Fruit fly (Drosophila melanogaster) whole organism, prepupa: ENCODE measurements around the gene CG42571.

Experiments
- Blimp-1 ChIP-seq: fragments of 200-800 bp; sonication (Bioruptor generic); optimal IDR thresholded peaks from 3 replicates; lab custom pipeline; 2017; ENCODE audit warnings: missing biosample characterization, missing genetic modification characterization, mild to moderate bottlenecking, moderate library complexity, missing genetic modification reagents
- CG11762 ChIP-seq: fragments of 200-800 bp; sonication (Bioruptor generic); optimal IDR thresholded peaks from 3 replicates; lab custom pipeline; 2016; ENCODE audit warnings: missing biosample characterization, missing genetic modification characterization; ENCODE audit not compliant: insufficient read depth
- CG11902 ChIP-seq: fragments of 200-800 bp; sonication (Bioruptor generic); optimal IDR thresholded peaks from 3 replicates; lab custom pipeline; 2016; ENCODE audit warnings: missing biosample characterization, missing genetic modification characterization
- CG15336 ChIP-seq: fragments of 200-800 bp; sonication (Bioruptor generic); IDR thresholded peaks from 2 replicates; pipeline ENCODE4 v1.3.6; 2022; ENCODE audit warnings: missing biosample characterization, missing genetic modification characterization
- CG1621 ChIP-seq: fragments of 200-800 bp; sonication (Bioruptor generic); optimal IDR thresholded peaks from 3 replicates; lab custom pipeline; 2018; ENCODE audit warnings: missing biosample characterization, mild to moderate bottlenecking, missing genetic modification characterization
- CG16779 ChIP-seq: fragments of 200-800 bp; sonication (Bioruptor generic); optimal IDR thresholded peaks from 3 replicates; lab custom pipeline; 2017; ENCODE audit warnings: missing biosample characterization, mild to moderate bottlenecking, missing genetic modification characterization
- CG3032 ChIP-seq: fragments of 200-800 bp; optimal IDR thresholded peaks from 2 replicates; lab custom pipeline; 2019; ENCODE audit warnings: missing biosample characterization, mild to moderate bottlenecking, missing genetic modification characterization, moderate library complexity
- CG31627 ChIP-seq: fragments of 200-800 bp; sonication (Bioruptor generic); optimal IDR thresholded peaks from 3 replicates; lab custom pipeline; 2016; ENCODE audit warnings: missing biosample characterization, missing genetic modification characterization
- CG32006 ChIP-seq: fragments of 200-800 bp; sonication (Bioruptor generic); optimal IDR thresholded peaks from 3 replicates; lab custom pipeline; 2017; ENCODE audit warnings: missing biosample characterization, mild to moderate bottlenecking, missing genetic modification characterization
- CG34406 ChIP-seq: fragments of 200-800 bp; sonication (Bioruptor generic); optimal IDR thresholded peaks from 3 replicates; lab custom pipeline; 2016; ENCODE audit warnings: missing biosample characterization, missing genetic modification characterization
- CG3919 ChIP-seq: fragments of 200-800 bp; sonication (Bioruptor generic); optimal IDR thresholded peaks from 3 replicates; lab custom pipeline; 2016; ENCODE audit warnings: missing biosample characterization, missing genetic modification characterization
- CG4318 ChIP-seq: fragments of 200-800 bp; sonication (Bioruptor generic); optimal IDR thresholded peaks from 3 replicates; lab custom pipeline; 2017; ENCODE audit warnings: missing biosample characterization, mild to moderate bottlenecking, missing genetic modification characterization
- CG6163 ChIP-seq: fragments of 200-800 bp; sonication (Bioruptor generic); IDR thresholded peaks from 3 replicates; pipeline ENCODE4 v1.3.6; 2022; ENCODE audit warnings: missing biosample characterization, missing genetic modification characterization
- CG6276 ChIP-seq: fragments of 200-800 bp; sonication (Bioruptor generic); optimal IDR thresholded peaks from 2 replicates; lab custom pipeline; 2017; ENCODE audit warnings: missing biosample characterization, mild to moderate bottlenecking, missing genetic modification characterization
- CG6792 ChIP-seq: fragments of 200-800 bp; sonication (Bioruptor generic); optimal IDR thresholded peaks from 3 replicates; lab custom pipeline; 2016; ENCODE audit warnings: missing biosample characterization, missing genetic modification characterization
- CG6808 ChIP-seq: fragments of 200-800 bp; sonication (Bioruptor generic); optimal IDR thresholded peaks from 3 replicates; lab custom pipeline; 2017; ENCODE audit warnings: missing biosample characterization, missing genetic modification characterization, mild to moderate bottlenecking, moderate library complexity, missing genetic modification reagents
- CG7368 ChIP-seq: fragments of 200-800 bp; sonication (Bioruptor generic); optimal IDR thresholded peaks from 3 replicates; lab custom pipeline; 2016; ENCODE audit warnings: missing biosample characterization, missing genetic modification characterization
- CG8119 ChIP-seq: fragments of 200-800 bp; sonication (Bioruptor generic); IDR thresholded peaks from 3 replicates; pipeline ENCODE4 v1.3.6; 2022; ENCODE audit warnings: missing biosample characterization, missing genetic modification characterization
- CG8319 ChIP-seq: fragments of 200-800 bp; sonication (Bioruptor generic); optimal IDR thresholded peaks from 3 replicates; lab custom pipeline; 2016; ENCODE audit warnings: missing biosample characterization, missing genetic modification characterization
- CG8632 ChIP-seq: fragments of 200-800 bp; sonication (Bioruptor generic); optimal IDR thresholded peaks from 3 replicates; lab custom pipeline; 2016; ENCODE audit warnings: missing biosample characterization, missing genetic modification characterization
- CG9139 ChIP-seq: fragments of 200-800 bp; sonication (Bioruptor generic); optimal IDR thresholded peaks from 3 replicates; lab custom pipeline; 2017; ENCODE audit warnings: missing biosample characterization, mild to moderate bottlenecking, missing genetic modification characterization
- Eip75B ChIP-seq: fragments of 200-800 bp; sonication (Bioruptor generic); optimal IDR thresholded peaks from 3 replicates; lab custom pipeline; 2016; ENCODE audit warnings: missing biosample characterization, missing genetic modification characterization
- Eip78C ChIP-seq: fragments of 200-800 bp; sonication (Bioruptor generic); peaks from one replicate; lab custom pipeline; 2016; ENCODE audit warnings: missing biosample characterization, missing genetic modification characterization
- Eip93F ChIP-seq: fragments of 200-800 bp; sonication (Bioruptor generic); optimal IDR thresholded peaks from 2 replicates; lab custom pipeline; 2016; ENCODE audit warnings: missing biosample characterization, mild to moderate bottlenecking, missing genetic modification characterization
- Ets21C ChIP-seq: fragments of 200-800 bp; sonication (Bioruptor generic); optimal IDR thresholded peaks from 3 replicates; lab custom pipeline; 2016; ENCODE audit warnings: missing biosample characterization, missing genetic modification characterization
- Ets96B ChIP-seq: fragments of 200-800 bp; optimal IDR thresholded peaks from 2 replicates; lab custom pipeline; 2019; ENCODE audit warnings: missing biosample characterization, mild to moderate bottlenecking, missing genetic modification characterization, moderate library complexity
- Gug ChIP-seq: fragments of 200-800 bp; sonication (Bioruptor generic); IDR thresholded peaks from 2 replicates; pipeline ENCODE4 v1.3.6; 2022; ENCODE audit warnings: missing biosample characterization, missing genetic modification characterization
- Hr38 ChIP-seq: sonication (Bioruptor generic); optimal IDR thresholded peaks from 2 replicates; lab custom pipeline; 2016; ENCODE audit warnings: missing biosample characterization, missing genetic modification characterization
- Hr39 ChIP-seq: fragments of 200-800 bp; sonication (Bioruptor generic); optimal IDR thresholded peaks from 2 replicates; lab custom pipeline; 2016; ENCODE audit warnings: missing biosample characterization, missing genetic modification characterization
- Lpt ChIP-seq: fragments of 200-800 bp; sonication (Bioruptor generic); optimal IDR thresholded peaks from 3 replicates; lab custom pipeline; 2016; ENCODE audit warnings: missing biosample characterization, missing genetic modification characterization
- Smox ChIP-seq: fragments of 200-800 bp; sonication (Bioruptor generic); optimal IDR thresholded peaks from 3 replicates; lab custom pipeline; 2016; ENCODE audit warnings: missing biosample characterization, missing genetic modification characterization
- Sox102F ChIP-seq: fragments of 200-800 bp; sonication (Bioruptor generic); optimal IDR thresholded peaks from 2 replicates; lab custom pipeline; 2016; ENCODE audit warnings: missing biosample characterization, mild to moderate bottlenecking, missing genetic modification characterization
- Sox14 ChIP-seq: fragments of 200-800 bp; sonication (Bioruptor generic); optimal IDR thresholded peaks from 3 replicates; lab custom pipeline; 2016; ENCODE audit warnings: missing biosample characterization, missing genetic modification characterization
- Sox15 ChIP-seq: fragments of 200-800 bp; sonication (Bioruptor generic); optimal IDR thresholded peaks from 3 replicates; lab custom pipeline; 2016; ENCODE audit warnings: missing biosample characterization, missing genetic modification characterization
- achi ChIP-seq: fragments of 200-800 bp; sonication (Bioruptor generic); optimal IDR thresholded peaks from 3 replicates; lab custom pipeline; 2016; ENCODE audit warnings: missing biosample characterization, missing genetic modification characterization
- acj6 ChIP-seq: fragments of 200-800 bp; sonication (Bioruptor generic); optimal IDR thresholded peaks from 3 replicates; lab custom pipeline; 2016; ENCODE audit warnings: missing biosample characterization, missing genetic modification characterization
- cyc ChIP-seq: fragments of 200-800 bp; sonication (Bioruptor generic); optimal IDR thresholded peaks from 3 replicates; lab custom pipeline; 2016; ENCODE audit warnings: missing biosample characterization, missing genetic modification characterization
- dsx ChIP-seq: fragments of 200-800 bp; optimal IDR thresholded peaks from 3 replicates; lab custom pipeline; 2019; ENCODE audit warnings: missing biosample characterization, mild to moderate bottlenecking, missing genetic modification characterization, moderate library complexity; ENCODE audit not compliant: poor library complexity, severe bottlenecking
- eg ChIP-seq: fragments of 200-800 bp; sonication (Bioruptor generic); IDR thresholded peaks from 3 replicates; pipeline ENCODE4 v1.3.6; 2022; ENCODE audit warnings: missing biosample characterization, missing genetic modification characterization
- fd59A ChIP-seq: fragments of 200-800 bp; sonication (Bioruptor generic); optimal IDR thresholded peaks from 2 replicates; lab custom pipeline; 2017; ENCODE audit warnings: missing biosample characterization, mild to moderate bottlenecking, missing genetic modification characterization, missing genetic modification reagents
- fd85E ChIP-seq: fragments of 200-800 bp; sonication (Bioruptor generic); optimal IDR thresholded peaks from 3 replicates; lab custom pipeline; 2016; ENCODE audit warnings: missing biosample characterization, missing genetic modification characterization
- fkh ChIP-seq: fragments of 200-800 bp; sonication (Bioruptor generic); optimal IDR thresholded peaks from 3 replicates; lab custom pipeline; 2017; ENCODE audit warnings: missing biosample characterization, mild to moderate bottlenecking, missing genetic modification characterization, moderate library complexity
- net ChIP-seq: fragments of 200-800 bp; sonication (Bioruptor generic); optimal IDR thresholded peaks from 3 replicates; lab custom pipeline; 2016; ENCODE audit warnings: missing biosample characterization, missing genetic modification characterization
- pdm3 ChIP-seq: fragments of 200-800 bp; sonication (Bioruptor generic); optimal IDR thresholded peaks from 3 replicates; lab custom pipeline; 2016; ENCODE audit warnings: missing biosample characterization, missing genetic modification characterization
- salr ChIP-seq, 2 experiments: fragments of 200-800 bp; sonication (Bioruptor generic); optimal IDR thresholded peaks; 3 replicates each; lab custom pipeline; 2016 to 2018; ENCODE audit warnings: missing biosample characterization in 2 of 2, missing genetic modification characterization in 2 of 2, mild to moderate bottlenecking in 1 of 2
- spab ChIP-seq: fragments of 200-800 bp; sonication (Bioruptor generic); optimal IDR thresholded peaks from 2 replicates; lab custom pipeline; 2017; ENCODE audit warnings: missing biosample characterization, mild to moderate bottlenecking, missing genetic modification characterization, missing genetic modification reagents
- svp ChIP-seq: fragments of 200-800 bp; sonication (Bioruptor generic); peaks from one replicate; lab custom pipeline; 2016; ENCODE audit warnings: missing biosample characterization, missing genetic modification characterization
- topi ChIP-seq: fragments of 200-800 bp; sonication (Bioruptor generic); optimal IDR thresholded peaks from 3 replicates; lab custom pipeline; 2016; ENCODE audit warnings: missing biosample characterization, missing genetic modification characterization

CG42571 gene

DNA sequence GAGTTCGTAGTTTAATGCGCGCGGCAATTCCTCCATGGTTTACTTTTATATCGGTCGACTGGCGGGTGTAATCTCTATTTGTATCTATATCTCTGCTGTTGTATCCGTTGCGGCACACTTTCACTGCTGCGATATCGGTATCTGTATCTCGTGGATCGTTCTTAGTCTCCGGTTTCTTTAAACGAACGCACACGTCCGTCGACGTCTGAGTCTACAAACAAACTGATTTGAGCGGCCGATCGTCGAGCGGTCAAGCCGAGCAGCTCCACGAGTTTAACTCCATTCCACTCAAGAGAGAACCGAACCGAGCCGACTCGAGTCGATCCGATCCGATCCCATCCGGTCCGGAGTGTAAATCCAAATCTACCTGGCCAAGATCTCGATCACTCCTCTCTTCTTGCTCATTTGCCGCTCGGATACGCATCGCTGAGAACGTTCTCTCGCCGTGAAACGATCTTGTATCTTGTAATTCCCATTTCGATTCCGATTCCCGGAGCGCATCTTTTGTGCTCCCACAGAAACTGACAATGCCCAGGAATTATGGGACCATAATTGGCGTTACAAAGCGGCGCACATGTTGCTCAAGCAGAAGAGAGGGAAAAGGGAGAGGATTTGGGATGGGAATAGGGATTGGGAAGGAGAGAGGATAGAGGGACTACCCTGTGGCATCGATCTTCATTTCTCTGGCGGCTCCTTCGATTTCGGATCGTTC lies 16.5 kb upstream of the CG42571 start, which contains the start of gene comm2 (continued):
- peak; percentile 48; the same call in 1 of the 3 replicates for TF ChIP-seq eg (GFP tag; lab: Robert Waterston, UW)
- no peak for TF ChIP-seq Hr38

DNA sequence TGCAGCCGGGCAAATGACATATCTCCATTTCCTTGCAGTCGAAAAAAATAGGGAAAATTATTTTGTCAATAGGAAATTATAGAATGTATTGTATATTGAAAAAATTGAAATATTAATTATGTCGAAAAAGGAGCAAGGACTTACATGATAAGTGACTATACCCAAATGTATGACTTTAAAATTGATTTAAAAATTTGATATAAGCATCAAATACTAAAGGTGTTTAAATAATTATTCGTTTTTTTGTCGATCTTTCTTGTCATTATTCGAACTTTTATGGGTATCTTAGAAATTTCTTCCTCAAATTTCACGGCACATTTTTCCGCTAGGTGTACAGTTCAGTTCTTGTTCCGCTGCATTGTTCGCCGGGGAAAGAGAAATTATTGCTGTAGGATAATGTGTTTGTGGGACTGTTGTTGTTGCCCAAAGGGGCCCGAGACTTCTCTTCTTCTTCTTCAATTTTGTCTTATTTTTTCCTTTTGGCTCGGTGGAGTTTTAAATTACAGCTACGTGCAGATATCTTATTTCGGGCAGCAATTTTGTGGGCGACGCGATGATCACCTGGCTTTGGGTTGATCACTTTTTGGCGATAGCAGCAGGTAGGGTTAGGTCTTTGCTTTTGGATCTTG lies 15.8 kb upstream of the CG42571 start:
- TF ChIP-seq pdm3 (GFP tag; lab: Kevin White, UChicago) = peak; percentile 75
- TF ChIP-seq Blimp-1 (GFP tag; lab: Kevin White, UChicago) = peak; percentile 61
- peak; percentile 46 for TF ChIP-seq CG11762 (GFP tag; lab: Kevin White, UChicago)
- no peak for TF ChIP-seq Gug (GFP tag; lab: Robert Waterston, UW)
- TF ChIP-seq Eip93F = no peak
- peak; percentile 20 to 83 for TF ChIP-seq salr (GFP tag; optimal IDR thresholded peaks at IDR 0.05; lab: Kevin White, UChicago)
- no peak for TF ChIP-seq CG1621
- peak; percentile 87 for TF ChIP-seq topi (GFP tag; lab: Kevin White, UChicago)
- peak; percentile 81 for TF ChIP-seq Sox14 (GFP tag; lab: Kevin White, UChicago)
- no peak for TF ChIP-seq CG6276 (GFP tag; lab: Kevin White, UChicago)
- peak; percentile 76 for TF ChIP-seq Hr39
- TF ChIP-seq CG7368 (GFP tag; lab: Kevin White, UChicago) = no peak
- no peak for TF ChIP-seq Lpt (GFP tag; lab: Kevin White, UChicago)
- peak; percentile 5 for TF ChIP-seq CG4318 (GFP tag; lab: Kevin White, UChicago)
- peak; percentile 59 for TF ChIP-seq dsx
- TF ChIP-seq Hr38 = no peak
- TF ChIP-seq fkh = no peak
- TF ChIP-seq CG3919 = peak; percentile 59
- peak; percentile 59 for TF ChIP-seq CG32006 (GFP tag; lab: Kevin White, UChicago)
- peak; percentile 89 for TF ChIP-seq Smox (GFP tag; lab: Kevin White, UChicago)
- TF ChIP-seq net (GFP tag; lab: Kevin White, UChicago) = peak; percentile 62
- peak; percentile 49 for TF ChIP-seq CG8319 (GFP tag; lab: Kevin White, UChicago)
- peak; percentile 79 for TF ChIP-seq CG6808 (GFP tag; lab: Kevin White, UChicago)
- TF ChIP-seq Sox102F (GFP tag; lab: Kevin White, UChicago) = peak; percentile 69
- TF ChIP-seq CG8119 (GFP tag; lab: Robert Waterston, UW) = peak; percentile 56; the same call in 2 of the 3 replicates
- TF ChIP-seq achi (GFP tag; lab: Kevin White, UChicago) = peak; percentile 84
- TF ChIP-seq CG6163 = peak; percentile 34; the same call in 1 of the 3 replicates
- 0 out of 2 replicates have a peak, but pooled peaks have one; percentile 10 for TF ChIP-seq CG15336 (GFP tag; lab: Robert Waterston, UW)
- peak; percentile 33 for TF ChIP-seq CG9139 (GFP tag; lab: Kevin White, UChicago)
- TF ChIP-seq CG34406 (GFP tag; lab: Kevin White, UChicago) = peak; percentile 77
- TF ChIP-seq acj6 (GFP tag; lab: Kevin White, UChicago) = peak; percentile 85
- TF ChIP-seq Eip75B (GFP tag; lab: Kevin White, UChicago) = peak; percentile 73
- peak; percentile 85 for TF ChIP-seq Ets96B (tag; lab: Kevin White, UChicago)
- peak; percentile 80 for TF ChIP-seq CG8632 (GFP tag; lab: Kevin White, UChicago)
- no peak for TF ChIP-seq fd85E (GFP tag; lab: Kevin White, UChicago)
- TF ChIP-seq CG31627 (GFP tag; lab: Kevin White, UChicago) = peak; percentile 82
- TF ChIP-seq CG3032 (tag; lab: Kevin White, UChicago) = peak; percentile 74
- peak; percentile 72 for TF ChIP-seq CG6792 (GFP tag; lab: Kevin White, UChicago)
- peak; percentile 62 for TF ChIP-seq Ets21C (GFP tag; lab: Kevin White, UChicago)
- TF ChIP-seq Eip78C (GFP tag; lab: Kevin White, UChicago) = peak; percentile 97
- peak; percentile 39 for TF ChIP-seq CG11902 (GFP tag; lab: Kevin White, UChicago)
- peak; percentile 76 for TF ChIP-seq fd59A (GFP tag; lab: Kevin White, UChicago)
- no peak for TF ChIP-seq CG16779 (tag; lab: Kevin White, UChicago)
- peak; percentile 75 for TF ChIP-seq cyc (GFP tag; lab: Kevin White, UChicago)
- TF ChIP-seq Sox15 (GFP tag; lab: Kevin White, UChicago) = peak; percentile 54
- TF ChIP-seq svp (GFP tag; lab: Kevin White, UChicago) = peak; percentile 95
- peak; percentile 66 for TF ChIP-seq spab (GFP tag; lab: Kevin White, UChicago)
